Fruit fly (Drosophila melanogaster) whole organism, embryonic: ENCODE results near the gene corolla.

Experiments used
- Antp ChIP-seq: fragments of 200-800 bp; sonication (Bioruptor generic); optimal IDR thresholded peaks from 3 replicates; lab custom pipeline; 2016; ENCODE audit warnings: missing biosample characterization, missing genetic modification characterization
- BtbVII ChIP-seq: fragments of 200-800 bp; sonication (Bioruptor generic); optimal IDR thresholded peaks from 3 replicates; lab custom pipeline; 2017; ENCODE audit warnings: missing biosample characterization, mild to moderate bottlenecking, missing genetic modification characterization
- C15 ChIP-seq: fragments of 200-800 bp; sonication (Bioruptor generic); IDR thresholded peaks from 3 replicates; pipeline ENCODE4 v1.3.6; 2022; ENCODE audit warnings: missing biosample characterization, missing genetic modification characterization
- CG11456 ChIP-seq: fragments of 200-800 bp; sonication (Bioruptor generic); IDR thresholded peaks from 3 replicates; pipeline ENCODE4 v1.3.6; 2022; ENCODE audit warnings: missing biosample characterization, missing genetic modification characterization
- CG11560 ChIP-seq: fragments of 200-800 bp; sonication (Bioruptor generic); IDR thresholded peaks from 3 replicates; pipeline ENCODE4 v1.3.6; 2022; ENCODE audit warnings: missing biosample characterization, missing genetic modification characterization
- CG12071 ChIP-seq: fragments of 200-800 bp; sonication (Bioruptor generic); optimal IDR thresholded peaks from 3 replicates; lab custom pipeline; 2018; ENCODE audit warnings: missing biosample characterization, mild to moderate bottlenecking, missing genetic modification characterization
- CG12155 ChIP-seq: fragments of 200-800 bp; sonication (Bioruptor generic); optimal IDR thresholded peaks from 3 replicates; lab custom pipeline; 2016; ENCODE audit warnings: missing biosample characterization, missing genetic modification characterization
- CG12236 ChIP-seq: fragments of 200-800 bp; sonication (Bioruptor generic); optimal IDR thresholded peaks from 2 replicates; lab custom pipeline; 2016; ENCODE audit warnings: missing biosample characterization, missing genetic modification characterization
- CG1233 ChIP-seq: fragments of 200-800 bp; sonication (Bioruptor generic); optimal IDR thresholded peaks from 4 replicates; lab custom pipeline; 2018; ENCODE audit warnings: missing biosample characterization, mild to moderate bottlenecking, missing genetic modification characterization
- CG14050 ChIP-seq: fragments of 200-800 bp; sonication (Bioruptor generic); IDR thresholded peaks from 3 replicates; pipeline ENCODE4 v1.3.6; 2022; ENCODE audit warnings: missing biosample characterization, missing genetic modification characterization
- CG15073 ChIP-seq: fragments of 200-800 bp; sonication (Bioruptor generic); optimal IDR thresholded peaks from 2 replicates; lab custom pipeline; 2016; ENCODE audit warnings: missing biosample characterization, missing genetic modification characterization
- CG17829 ChIP-seq: fragments of 200-800 bp; optimal IDR thresholded peaks from 2 replicates; lab custom pipeline; 2019; ENCODE audit warnings: missing biosample characterization, mild to moderate bottlenecking, missing genetic modification characterization, moderate library complexity
- CG18262 ChIP-seq: fragments of 200-800 bp; optimal IDR thresholded peaks from 3 replicates; lab custom pipeline; 2019; ENCODE audit warnings: missing biosample characterization, mild to moderate bottlenecking, missing genetic modification characterization, moderate library complexity
- CG1832 ChIP-seq: fragments of 200-800 bp; sonication (Bioruptor generic); optimal IDR thresholded peaks from 2 replicates; lab custom pipeline; 2017; ENCODE audit warnings: missing biosample characterization, mild to moderate bottlenecking, missing genetic modification characterization, inconsistent platforms
- CG32532 ChIP-seq: fragments of 200-800 bp; sonication (Bioruptor generic); IDR thresholded peaks from 2 replicates; pipeline ENCODE4 v1.3.6; 2022; ENCODE audit warnings: missing biosample characterization, missing genetic modification characterization
- CG32772 ChIP-seq: fragments of 200-800 bp; sonication (Bioruptor generic); IDR thresholded peaks from 2 replicates; pipeline ENCODE4 v1.3.6; 2022; ENCODE audit warnings: missing biosample characterization, missing genetic modification characterization
- CG34376 ChIP-seq: fragments of 200-800 bp; sonication (Bioruptor generic); optimal IDR thresholded peaks from 2 replicates; lab custom pipeline; 2018; ENCODE audit warnings: missing biosample characterization, mild to moderate bottlenecking, missing genetic modification characterization
- CG3726 ChIP-seq: fragments of 200-800 bp; sonication (Bioruptor generic); IDR thresholded peaks from 3 replicates; pipeline ENCODE4, ENCODE4 v1.3.6; 2022; ENCODE audit warnings: missing biosample characterization, missing genetic modification characterization
- CG3838 ChIP-seq: fragments of 200-800 bp; sonication (Bioruptor generic); optimal IDR thresholded peaks from 3 replicates; lab custom pipeline; 2016; ENCODE audit warnings: missing biosample characterization, missing genetic modification characterization
- CG4282 ChIP-seq: fragments of 200-800 bp; sonication (Bioruptor generic); optimal IDR thresholded peaks from 2 replicates; lab custom pipeline; 2016; ENCODE audit warnings: missing biosample characterization, missing genetic modification characterization
- CG4404 ChIP-seq: fragments of 200-800 bp; sonication (Bioruptor generic); IDR thresholded peaks from 2 replicates; pipeline ENCODE4 v1.3.6; 2022; ENCODE audit warnings: missing biosample characterization, missing genetic modification characterization
- CG7556 ChIP-seq: fragments of 200-800 bp; sonication (Bioruptor generic); optimal IDR thresholded peaks from 2 replicates; lab custom pipeline; 2017; ENCODE audit warnings: missing biosample characterization, mild to moderate bottlenecking, missing genetic modification characterization
- CG7839 ChIP-seq: fragments of 200-800 bp; sonication (Bioruptor generic); optimal IDR thresholded peaks from 3 replicates; lab custom pipeline; 2018; ENCODE audit warnings: missing biosample characterization, mild to moderate bottlenecking, missing genetic modification characterization, moderate library complexity
- CG8089 ChIP-seq: fragments of 200-800 bp; sonication (Bioruptor generic); optimal IDR thresholded peaks from 3 replicates; lab custom pipeline; 2016; ENCODE audit warnings: missing biosample characterization, missing genetic modification characterization
- CG9437 ChIP-seq: fragments of 200-800 bp; sonication (Bioruptor generic); optimal IDR thresholded peaks from 2 replicates; lab custom pipeline; 2018; ENCODE audit warnings: missing biosample characterization, mild to moderate bottlenecking, missing genetic modification characterization
- CG9609 ChIP-seq: fragments of 200-800 bp; sonication (Bioruptor generic); optimal IDR thresholded peaks from 3 replicates; lab custom pipeline; 2016; ENCODE audit warnings: missing biosample characterization, missing genetic modification characterization
- CG9932 ChIP-seq: fragments of 200-800 bp; sonication (Bioruptor generic); IDR thresholded peaks from 2 replicates; pipeline ENCODE4 v1.3.6; 2022; ENCODE audit warnings: missing biosample characterization, missing genetic modification characterization
- CkIIα-i1 ChIP-seq: fragments of 200-800 bp; sonication (Bioruptor generic); IDR thresholded peaks from 2 replicates; pipeline ENCODE4 v1.3.6; 2022; ENCODE audit warnings: missing biosample characterization, missing genetic modification characterization
- E2f2 ChIP-seq: fragments of 200-800 bp; sonication (Bioruptor generic); IDR thresholded peaks from 2 replicates; pipeline ENCODE4 v1.3.6; 2022; ENCODE audit warnings: missing biosample characterization, missing genetic modification characterization
- Fer1 ChIP-seq: fragments of 200-800 bp; sonication (Bioruptor generic); optimal IDR thresholded peaks from 2 replicates; lab custom pipeline; 2017; ENCODE audit warnings: missing biosample characterization, mild to moderate bottlenecking, missing genetic modification characterization
- Hsf ChIP-seq: fragments of 200-800 bp; sonication (Bioruptor generic); optimal IDR thresholded peaks from 3 replicates; lab custom pipeline; 2016; ENCODE audit warnings: missing biosample characterization, missing genetic modification characterization
- Kr ChIP-seq: fragments of 200-800 bp; sonication (Bioruptor generic); optimal IDR thresholded peaks from 2 replicates; lab custom pipeline; 2017; ENCODE audit warnings: missing biosample characterization, mild to moderate bottlenecking, missing genetic modification characterization
- Myb ChIP-seq: fragments of 200-800 bp; sonication (Bioruptor generic); optimal IDR thresholded peaks from 2 replicates; lab custom pipeline; 2016; ENCODE audit warnings: missing biosample characterization, missing genetic modification characterization
- NC2α ChIP-seq: fragments of 200-800 bp; sonication (Bioruptor generic); optimal IDR thresholded peaks from 2 replicates; lab custom pipeline; 2016; ENCODE audit warnings: missing biosample characterization, missing genetic modification characterization
- NC2β ChIP-seq: fragments of 200-800 bp; sonication (Bioruptor generic); optimal IDR thresholded peaks from 2 replicates; lab custom pipeline; 2016; ENCODE audit warnings: missing biosample characterization, missing genetic modification characterization
- NFAT ChIP-seq: fragments of 200-800 bp; sonication (Bioruptor generic); IDR thresholded peaks from 2 replicates; pipeline ENCODE4 v1.3.6; 2022; ENCODE audit warnings: missing biosample characterization, missing genetic modification characterization
- Oaz ChIP-seq: fragments of 200-800 bp; sonication (Bioruptor generic); IDR thresholded peaks from 2 replicates; pipeline ENCODE4 v1.3.6; 2022; ENCODE audit warnings: missing biosample characterization, missing genetic modification characterization
- Ptx1 ChIP-seq: fragments of 200-800 bp; sonication (Bioruptor generic); IDR thresholded peaks from 2 replicates; pipeline ENCODE4 v1.3.6; 2022; ENCODE audit warnings: missing biosample characterization, missing genetic modification characterization
- Six4 ChIP-seq: fragments of 200-800 bp; sonication (Bioruptor generic); optimal IDR thresholded peaks from 2 replicates; lab custom pipeline; 2016; ENCODE audit warnings: missing biosample characterization, missing genetic modification characterization
- Sry-β ChIP-seq: fragments of 200-800 bp; sonication (Bioruptor generic); optimal IDR thresholded peaks from 2 replicates; lab custom pipeline; 2018; ENCODE audit warnings: missing biosample characterization, mild to moderate bottlenecking, missing genetic modification characterization, moderate library complexity
- Sry-δ ChIP-seq: fragments of 200-800 bp; sonication (Bioruptor generic); optimal IDR thresholded peaks from 2 replicates; lab custom pipeline; 2016; ENCODE audit warnings: missing biosample characterization, missing genetic modification characterization
- Trl ChIP-seq, 3 experiments: fragments of >200 bp in 2 of 3; fragments of 200-800 bp in 1 of 3; sonication (Bioruptor generic) in 1 of 3; optimal IDR thresholded peaks; 2 replicates in 1 of 3; 3 replicates in 2 of 3; lab custom pipeline; 2016 to 2017; ENCODE audit warnings: missing biosample characterization in 1 of 3, missing genetic modification characterization in 1 of 3
- ftz-f1 ChIP-seq: fragments of 200-800 bp; sonication (Bioruptor generic); optimal IDR thresholded peaks from 2 replicates; lab custom pipeline; 2016; ENCODE audit warnings: missing biosample characterization, missing genetic modification characterization
- gcm2 ChIP-seq: fragments of 200-800 bp; sonication (Bioruptor generic); optimal IDR thresholded peaks from 2 replicates; lab custom pipeline; 2016; ENCODE audit warnings: missing biosample characterization, missing genetic modification characterization
- lmd ChIP-seq: fragments of 200-800 bp; sonication (Bioruptor generic); IDR thresholded peaks from 2 replicates; pipeline ENCODE4 v1.3.6; 2022; ENCODE audit warnings: missing biosample characterization, missing genetic modification characterization
- mirr ChIP-seq: fragments of 200-800 bp; sonication (Bioruptor generic); optimal IDR thresholded peaks from 3 replicates; lab custom pipeline; 2018; ENCODE audit warnings: missing biosample characterization, mild to moderate bottlenecking, missing genetic modification characterization
- odd ChIP-seq: fragments of 200-800 bp; sonication (Bioruptor generic); optimal IDR thresholded peaks from 2 replicates; lab custom pipeline; 2017; ENCODE audit warnings: missing biosample characterization, mild to moderate bottlenecking, missing genetic modification characterization
- otp ChIP-seq: fragments of 200-800 bp; sonication (Bioruptor generic); IDR thresholded peaks from 3 replicates; pipeline ENCODE4, ENCODE4 v1.3.6; 2022; ENCODE audit warnings: missing biosample characterization, missing genetic modification characterization
- pzg ChIP-seq: fragments of 200-800 bp; sonication (Bioruptor generic); optimal IDR thresholded peaks from 3 replicates; lab custom pipeline; 2018; ENCODE audit warnings: missing biosample characterization, mild to moderate bottlenecking, missing genetic modification characterization, moderate library complexity
- shn ChIP-seq: fragments of 200-800 bp; sonication (Bioruptor generic); optimal IDR thresholded peaks from 3 replicates; lab custom pipeline; 2016; ENCODE audit warnings: missing biosample characterization, missing genetic modification characterization
- trem ChIP-seq: fragments of 200-800 bp; optimal IDR thresholded peaks from 3 replicates; lab custom pipeline; 2019; ENCODE audit warnings: missing biosample characterization, mild to moderate bottlenecking, missing genetic modification characterization, moderate library complexity

The corolla gene

dm6 chrX:17627090-17627992 is 4.5 kb downstream of the corolla start, which contains the start of gene stas (continued):
- TF ChIP-seq CG12155 (GFP tag; lab: Kevin White, UChicago) (no peak), odd (GFP tag; lab: Kevin White, UChicago) (peak; percentile 10), C15 (GFP tag; lab: Robert Waterston, UW) (no peak), CG12071 (no peak), CG11456 (GFP tag; lab: Robert Waterston, UW) (no peak), Hsf (GFP tag; lab: Kevin White, UChicago) (no peak), CG11560 (tag; lab: Robert Waterston, UW) (no peak), CG9932 (GFP tag; lab: Robert Waterston, UW) (no peak), CG4282 (no peak), Ptx1 (GFP tag; lab: Robert Waterston, UW) (no peak), ftz-f1 (GFP tag; lab: Kevin White, UChicago) (no peak), CG3838 (GFP tag; lab: Kevin White, UChicago) (no peak), CG12236 (GFP tag; lab: Kevin White, UChicago) (no peak), Antp (GFP tag; lab: Kevin White, UChicago) (no peak), otp (GFP tag; lab: Robert Waterston, UW) (no peak), trem (peak; percentile 7), CG34376 (GFP tag; lab: Kevin White, UChicago) (peak; percentile 30), Oaz (GFP tag; lab: Robert Waterston, UW) (no peak), Kr (no peak), CG14050 (GFP tag; lab: Robert Waterston, UW) (no peak), CG1233 (peak; percentile 11), shn (GFP tag; lab: Kevin White, UChicago) (no peak), CG9437 (GFP tag; lab: Kevin White, UChicago) (no peak), mirr (GFP tag; lab: Kevin White, UChicago) (no peak), CG17829 (peak; percentile 21), E2f2 (GFP tag; lab: Robert Waterston, UW) (peak; percentile 86), Trl (optimal IDR thresholded peaks at IDR 0.05; lab: Kevin White, UChicago) (no peak), Trl (GFP tag; optimal IDR thresholded peaks at IDR 0.05; lab: Kevin White, UChicago) (no peak), NFAT (GFP tag; lab: Robert Waterston, UW) (peak; percentile 55; the same call in 1 of the 2 replicates), CG8089 (GFP tag; lab: Kevin White, UChicago) (no peak), CG3726 (no peak), Myb (no peak), pzg (peak; percentile 69), CG4404 (no peak), CG1832 (GFP tag; lab: Kevin White, UChicago) (no peak), CG18262 (peak; percentile 4), NC2α (no peak), NC2β (GFP tag; lab: Kevin White, UChicago) (no peak), gcm2 (GFP tag; lab: Kevin White, UChicago) (no peak), Six4 (no peak), CG15073 (GFP tag; lab: Kevin White, UChicago) (no peak), CkIIα-i1 (no peak), Sry-δ (GFP tag; lab: Kevin White, UChicago) (no peak), CG9609 (GFP tag; lab: Kevin White, UChicago) (no peak), CG7556 (GFP tag; lab: Kevin White, UChicago) (no peak), BtbVII (GFP tag; lab: Kevin White, UChicago) (peak; percentile 32), Fer1 (GFP tag; lab: Kevin White, UChicago) (peak; percentile 9), Sry-β (GFP tag; lab: Kevin White, UChicago) (no peak), CG32772 (GFP tag; lab: Robert Waterston, UW) (no peak), CG7839 (no peak), lmd (GFP tag; lab: Robert Waterston, UW) (no peak), CG32532 (GFP tag; lab: Robert Waterston, UW) (peak; percentile 18; the same call in 1 of the 2 replicates)
